Fruit fly (Drosophila melanogaster) whole organism, adult: ENCODE results near the gene CG9016.

Experiments used
- CG11617 ChIP-seq: fragments of 200-800 bp; sonication (Bioruptor generic); optimal IDR thresholded peaks from 2 replicates; lab custom pipeline; 2017; ENCODE audit warnings: mild to moderate bottlenecking, missing biosample characterization, missing genetic modification reagents, missing genetic modification characterization
- CG12768 ChIP-seq: fragments of 200-800 bp; sonication (Bioruptor generic); optimal IDR thresholded peaks from 2 replicates; lab custom pipeline; 2017; ENCODE audit warnings: missing biosample characterization, missing genetic modification characterization, mild to moderate bottlenecking, moderate library complexity, missing genetic modification reagents
- CG1620 ChIP-seq: fragments of 200-800 bp; sonication (Bioruptor generic); optimal IDR thresholded peaks from 2 replicates; lab custom pipeline; 2016; ENCODE audit warnings: missing biosample characterization, missing genetic modification characterization
- CG7045 ChIP-seq: fragments of 200-800 bp; sonication (Bioruptor generic); optimal IDR thresholded peaks from 2 replicates; lab custom pipeline; 2017; ENCODE audit warnings: missing biosample characterization, mild to moderate bottlenecking, missing genetic modification characterization
- CG7101 ChIP-seq: fragments of 200-800 bp; sonication (Bioruptor generic); optimal IDR thresholded peaks from 2 replicates; lab custom pipeline; 2018; ENCODE audit warnings: missing biosample characterization, mild to moderate bottlenecking, missing genetic modification characterization, moderate library complexity
- Clk ChIP-seq: fragments of 200-800 bp; sonication (Bioruptor generic); optimal IDR thresholded peaks from 2 replicates; lab custom pipeline; 2017; ENCODE audit warnings: missing biosample characterization, missing genetic modification characterization
- Hr96 ChIP-seq: fragments of 200-800 bp; sonication (Bioruptor generic); optimal IDR thresholded peaks from 2 replicates; lab custom pipeline; 2016; ENCODE audit warnings: missing biosample characterization, missing genetic modification characterization
- Mnt ChIP-seq: fragments of 200-800 bp; sonication (Bioruptor generic); optimal IDR thresholded peaks from 2 replicates; lab custom pipeline; 2016; ENCODE audit warnings: missing biosample characterization, mild to moderate bottlenecking, missing genetic modification characterization
- bab1 ChIP-seq: fragments of 200-800 bp; sonication (Bioruptor generic); optimal IDR thresholded peaks from 3 replicates; lab custom pipeline; 2019; ENCODE audit warnings: missing biosample characterization, mild to moderate bottlenecking, missing genetic modification characterization, moderate library complexity
- cnc ChIP-seq, 2 experiments: fragments of >200 bp; optimal IDR thresholded peaks; 2 replicates each; lab custom pipeline; 2017
- kay ChIP-seq: fragments of 200-800 bp; sonication (Bioruptor generic); peaks from one replicate; lab custom pipeline; 2016; ENCODE audit warnings: missing biosample characterization, missing genetic modification characterization, borderline replicate concordance
- pad ChIP-seq: fragments of 200-800 bp; sonication (Bioruptor generic); optimal IDR thresholded peaks from 3 replicates; lab custom pipeline; 2017; ENCODE audit warnings: missing biosample characterization, missing genetic modification characterization, mild to moderate bottlenecking, moderate library complexity, missing genetic modification reagents
- tj ChIP-seq: fragments of 200-800 bp; sonication (Bioruptor generic); optimal IDR thresholded peaks from 3 replicates; lab custom pipeline; 2017; ENCODE audit warnings: missing biosample characterization, mild to moderate bottlenecking, missing genetic modification characterization, moderate library complexity

- TF ChIP-seq kay (GFP tag; lab: Kevin White, UChicago) (no peak), CG7101 (tag; lab: Kevin White, UChicago) (no peak), CG11617 (no peak), CG12768 (GFP tag; lab: Kevin White, UChicago) (no peak), pad (no peak), Hr96 (GFP tag; lab: Kevin White, UChicago) (no peak), Mnt (GFP tag; lab: Kevin White, UChicago) (no peak), CG7045 (GFP tag; lab: Kevin White, UChicago) (no peak), cnc (optimal IDR thresholded peaks at IDR 0.05; lab: Kevin White, UChicago) (no peak), bab1 (no peak), CG1620 (GFP tag; lab: Kevin White, UChicago) (no peak), tj (GFP tag; lab: Kevin White, UChicago) (peak; percentile 94), Clk (GFP tag; lab: Kevin White, UChicago) (no peak)
Observed at dm6 chr2L:5964211-5964610, 40.8 kb upstream of the CG9016 start.
